Fruit fly (Drosophila melanogaster) whole organism, embryonic: Measurements from ENCODE around the gene ZnT86D.

ENCODE experiments used
- Atf-2 ChIP-seq: fragments of 200-800 bp; sonication (Bioruptor generic); optimal IDR thresholded peaks from 2 replicates; lab custom pipeline; 2016; ENCODE audit warnings: missing biosample characterization, missing genetic modification characterization
- Atf3 ChIP-seq: fragments of 200-800 bp; sonication (Bioruptor generic); optimal IDR thresholded peaks from 3 replicates; lab custom pipeline; 2016; ENCODE audit warnings: missing biosample characterization, missing genetic modification characterization
- Awh ChIP-seq: fragments of 200-800 bp; sonication (Bioruptor generic); IDR thresholded peaks from 2 replicates; pipeline ENCODE4, ENCODE4 v1.3.6; 2022; ENCODE audit warnings: missing biosample characterization, missing genetic modification characterization
- Bdp1 ChIP-seq: fragments of 200-800 bp; sonication (Bioruptor generic); optimal IDR thresholded peaks from 3 replicates; lab custom pipeline; 2016; ENCODE audit warnings: missing biosample characterization, missing genetic modification characterization
- CG10147 ChIP-seq: fragments of 200-800 bp; sonication (Bioruptor generic); optimal IDR thresholded peaks from 2 replicates; lab custom pipeline; 2019; ENCODE audit warnings: missing biosample characterization, mild to moderate bottlenecking, missing genetic modification characterization, moderate library complexity
- CG11696 ChIP-seq: fragments of 200-800 bp; sonication (Bioruptor generic); IDR thresholded peaks from 2 replicates; pipeline ENCODE4 v1.3.6; 2022; ENCODE audit warnings: missing biosample characterization, missing genetic modification characterization
- CG12104 ChIP-seq: fragments of 200-800 bp; sonication (Bioruptor generic); optimal IDR thresholded peaks from 3 replicates; lab custom pipeline; 2016; ENCODE audit warnings: missing biosample characterization, missing genetic modification characterization
- CG12236 ChIP-seq: fragments of 200-800 bp; sonication (Bioruptor generic); optimal IDR thresholded peaks from 2 replicates; lab custom pipeline; 2016; ENCODE audit warnings: missing biosample characterization, missing genetic modification characterization
- CG15011 ChIP-seq: fragments of 200-800 bp; sonication (Bioruptor generic); optimal IDR thresholded peaks from 3 replicates; lab custom pipeline; 2018; ENCODE audit warnings: missing biosample characterization, mild to moderate bottlenecking, missing genetic modification characterization
- CG15479 ChIP-seq: fragments of 200-800 bp; sonication (Bioruptor generic); optimal IDR thresholded peaks from 3 replicates; lab custom pipeline; 2019; ENCODE audit warnings: missing biosample characterization, mild to moderate bottlenecking, missing genetic modification characterization, moderate library complexity
- CG1603 ChIP-seq: fragments of 200-800 bp; sonication (Bioruptor generic); optimal IDR thresholded peaks from 2 replicates; lab custom pipeline; 2019; ENCODE audit warnings: missing biosample characterization, mild to moderate bottlenecking, missing genetic modification characterization, moderate library complexity
- CG17328 ChIP-seq: fragments of 200-800 bp; sonication (Bioruptor generic); IDR thresholded peaks from 2 replicates; pipeline ENCODE4 v1.3.6; 2022; ENCODE audit warnings: missing biosample characterization, missing genetic modification characterization
- CG18764 ChIP-seq: fragments of 200-800 bp; sonication (Bioruptor generic); optimal IDR thresholded peaks from 3 replicates; lab custom pipeline; 2016; ENCODE audit warnings: missing biosample characterization, missing genetic modification characterization
- CG31224 ChIP-seq: fragments of 200-800 bp; sonication (Bioruptor generic); IDR thresholded peaks from 2 replicates; pipeline ENCODE4 v1.3.6; 2022; ENCODE audit warnings: missing biosample characterization, missing genetic modification characterization
- CG3163 ChIP-seq: fragments of 200-800 bp; sonication (Bioruptor generic); optimal IDR thresholded peaks from 3 replicates; lab custom pipeline; 2016; ENCODE audit warnings: missing biosample characterization, missing genetic modification characterization
- CG32767 ChIP-seq: fragments of 200-800 bp; sonication (Bioruptor generic); IDR thresholded peaks from 2 replicates; pipeline ENCODE4 v1.3.6; 2022; ENCODE audit warnings: missing biosample characterization, missing genetic modification characterization
- CG4404 ChIP-seq: fragments of 200-800 bp; sonication (Bioruptor generic); IDR thresholded peaks from 2 replicates; pipeline ENCODE4 v1.3.6; 2022; ENCODE audit warnings: missing biosample characterization, missing genetic modification characterization
- CG4854 ChIP-seq: fragments of 200-800 bp; sonication (Bioruptor generic); optimal IDR thresholded peaks from 2 replicates; lab custom pipeline; 2016; ENCODE audit warnings: missing biosample characterization, missing genetic modification characterization, inconsistent platforms
- CG5953 ChIP-seq: fragments of 200-800 bp; sonication (Bioruptor generic); IDR thresholded peaks from 2 replicates; pipeline ENCODE4 v1.3.6; 2022; ENCODE audit warnings: missing biosample characterization, missing genetic modification characterization
- CG7556 ChIP-seq: fragments of 200-800 bp; sonication (Bioruptor generic); optimal IDR thresholded peaks from 2 replicates; lab custom pipeline; 2017; ENCODE audit warnings: missing biosample characterization, mild to moderate bottlenecking, missing genetic modification characterization
- CG7928 ChIP-seq: fragments of 200-800 bp; sonication (Bioruptor generic); optimal IDR thresholded peaks from 2 replicates; lab custom pipeline; 2017; ENCODE audit warnings: missing biosample characterization, mild to moderate bottlenecking, missing genetic modification characterization
- CG8290 ChIP-seq, 3 experiments: fragments of 200-800 bp; sonication (Bioruptor generic); optimal IDR thresholded peaks; 2 replicates each; lab custom pipeline; 2016 to 2019; ENCODE audit warnings: missing biosample characterization in 3 of 3, missing genetic modification characterization in 3 of 3, mild to moderate bottlenecking in 2 of 3, moderate library complexity in 1 of 3
- CkIIα-i1 ChIP-seq: fragments of 200-800 bp; sonication (Bioruptor generic); IDR thresholded peaks from 2 replicates; pipeline ENCODE4 v1.3.6; 2022; ENCODE audit warnings: missing biosample characterization, missing genetic modification characterization
- Fer2 ChIP-seq: fragments of 200-800 bp; sonication (Bioruptor generic); optimal IDR thresholded peaks from 2 replicates; lab custom pipeline; 2018; ENCODE audit warnings: missing biosample characterization, mild to moderate bottlenecking, missing genetic modification characterization, moderate library complexity
- HLH3B ChIP-seq: fragments of 200-800 bp; sonication (Bioruptor generic); IDR thresholded peaks from 2 replicates; pipeline ENCODE4 v1.3.6; 2022; ENCODE audit warnings: missing biosample characterization, missing genetic modification characterization
- HLH54F ChIP-seq: fragments of 200-800 bp; sonication (Bioruptor generic); optimal IDR thresholded peaks from 3 replicates; lab custom pipeline; 2016; ENCODE audit warnings: missing biosample characterization, missing genetic modification characterization
- Hr39 ChIP-seq: fragments of >200 bp; optimal IDR thresholded peaks from 2 replicates; lab custom pipeline; 2017
- Mad ChIP-seq: fragments of 200-800 bp; sonication (Bioruptor generic); optimal IDR thresholded peaks from 2 replicates; lab custom pipeline; 2016; ENCODE audit warnings: missing biosample characterization, missing genetic modification characterization
- Scr ChIP-seq: fragments of 200-800 bp; sonication (Bioruptor generic); IDR thresholded peaks from 2 replicates; pipeline ENCODE4 v1.3.6; 2022; ENCODE audit warnings: missing biosample characterization, missing genetic modification characterization; ENCODE audit not compliant: partially characterized antibody
- Usf ChIP-seq: fragments of 200-800 bp; sonication (Bioruptor generic); optimal IDR thresholded peaks from 2 replicates; lab custom pipeline; 2017; ENCODE audit warnings: missing genotype, missing biosample characterization, missing genetic modification characterization
- ac ChIP-seq: fragments of 200-800 bp; sonication (Bioruptor generic); optimal IDR thresholded peaks from 3 replicates; lab custom pipeline; 2017; ENCODE audit warnings: missing biosample characterization, mild to moderate bottlenecking, missing genetic modification characterization
- br ChIP-seq: fragments of >200 bp; optimal IDR thresholded peaks from 2 replicates; lab custom pipeline; 2017
- cato ChIP-seq: fragments of 200-800 bp; sonication (Bioruptor generic); optimal IDR thresholded peaks from 2 replicates; lab custom pipeline; 2016; ENCODE audit warnings: missing biosample characterization, missing genetic modification characterization, borderline replicate concordance
- chn ChIP-seq: fragments of 200-800 bp; sonication (Bioruptor generic); optimal IDR thresholded peaks from 2 replicates; lab custom pipeline; 2016; ENCODE audit warnings: missing biosample characterization, missing genetic modification characterization
- ci ChIP-seq: fragments of 200-800 bp; sonication (Bioruptor generic); IDR thresholded peaks from 3 replicates; pipeline ENCODE4 v1.3.6; 2022; ENCODE audit warnings: missing biosample characterization, missing genetic modification characterization
- corto ChIP-seq: fragments of 200-800 bp; sonication (Bioruptor generic); optimal IDR thresholded peaks from 2 replicates; lab custom pipeline; 2016; ENCODE audit warnings: missing biosample characterization, mild to moderate bottlenecking, missing genetic modification characterization, moderate library complexity
- croc ChIP-seq: fragments of 200-800 bp; sonication (Bioruptor generic); conservative IDR thresholded peaks from 3 replicates; pipeline ENCODE4 v1.3.6; 2022; ENCODE audit warnings: missing biosample characterization, missing genetic modification characterization
- dysf ChIP-seq: fragments of 200-800 bp; sonication (Bioruptor generic); IDR thresholded peaks from 3 replicates; pipeline ENCODE4 v1.3.6; 2022; ENCODE audit warnings: missing biosample characterization, missing genetic modification characterization
- ems ChIP-seq: fragments of 200-800 bp; sonication (Bioruptor generic); optimal IDR thresholded peaks from 3 replicates; lab custom pipeline; 2016; ENCODE audit warnings: missing biosample characterization, missing genetic modification characterization
- eve ChIP-seq, 2 experiments: fragments of >200 bp; optimal IDR thresholded peaks; 2 replicates each; lab custom pipeline; 2017; ENCODE audit warnings: missing biosample characterization in 2 of 2, missing genetic modification characterization in 2 of 2
- ewg ChIP-seq: fragments of 200-800 bp; sonication (Bioruptor generic); optimal IDR thresholded peaks from 3 replicates; lab custom pipeline; 2017; ENCODE audit warnings: mild to moderate bottlenecking, missing biosample characterization, missing genetic modification reagents, missing genetic modification characterization
- fd3F ChIP-seq: fragments of 200-800 bp; sonication (Bioruptor generic); optimal IDR thresholded peaks from 2 replicates; lab custom pipeline; 2018; ENCODE audit warnings: missing biosample characterization, mild to moderate bottlenecking, missing genetic modification characterization, moderate library complexity
- fd96Cb ChIP-seq: fragments of 200-800 bp; sonication (Bioruptor generic); optimal IDR thresholded peaks from 2 replicates; lab custom pipeline; 2018; ENCODE audit warnings: missing biosample characterization, mild to moderate bottlenecking, missing genetic modification characterization, moderate library complexity
- inv ChIP-seq: fragments of 200-800 bp; sonication (Bioruptor generic); IDR thresholded peaks from 2 replicates; pipeline ENCODE4 v1.3.6; 2022; ENCODE audit warnings: missing biosample characterization, missing genetic modification characterization; ENCODE audit not compliant: partially characterized antibody
- nerfin-1 ChIP-seq: fragments of 200-800 bp; sonication (Bioruptor generic); optimal IDR thresholded peaks from 3 replicates; lab custom pipeline; 2019; ENCODE audit warnings: missing biosample characterization, mild to moderate bottlenecking, missing genetic modification characterization, moderate library complexity
- oc ChIP-seq: fragments of 200-800 bp; sonication (Bioruptor generic); optimal IDR thresholded peaks from 2 replicates; lab custom pipeline; 2018; ENCODE audit warnings: missing biosample characterization, mild to moderate bottlenecking, missing genetic modification characterization, moderate library complexity
- salm ChIP-seq: fragments of 200-800 bp; sonication (Bioruptor generic); optimal IDR thresholded peaks from 2 replicates; lab custom pipeline; 2018; ENCODE audit warnings: missing biosample characterization, mild to moderate bottlenecking, missing genetic modification characterization
- sens-2 ChIP-seq: fragments of 200-800 bp; sonication (Bioruptor generic); IDR thresholded peaks from 2 replicates; pipeline ENCODE4 v1.3.6; 2022; ENCODE audit warnings: missing biosample characterization, missing genetic modification characterization
- sisA ChIP-seq: fragments of 200-800 bp; sonication (Bioruptor generic); IDR thresholded peaks from 2 replicates; pipeline ENCODE4 v1.3.6; 2022; ENCODE audit warnings: missing biosample characterization, missing genetic modification characterization
- tll ChIP-seq, 2 experiments: fragments of 200-800 bp in 1 of 2; fragments of >200 bp in 1 of 2; sonication (Bioruptor generic) in 1 of 2; optimal IDR thresholded peaks; 2 replicates each; lab custom pipeline; 2017 to 2019; ENCODE audit warnings: missing biosample characterization in 2 of 2, missing genetic modification characterization in 2 of 2, mild to moderate bottlenecking in 1 of 2, moderate library complexity in 1 of 2
- unc-4 ChIP-seq: fragments of 200-800 bp; sonication (Bioruptor generic); IDR thresholded peaks from 2 replicates; pipeline ENCODE4 v1.3.6; 2022; ENCODE audit warnings: missing biosample characterization, missing genetic modification characterization; ENCODE audit not compliant: partially characterized antibody

The ZnT86D gene

dm6 chr3R:11226496-11226895 lies 12.2 kb upstream of the ZnT86D start, which contains the start of gene CG17726 (continued):
- peak; percentile 97 for TF ChIP-seq salm (tag; lab: Kevin White, UChicago)
- TF ChIP-seq CG4404 (GFP tag; lab: Robert Waterston, UW), result peak; percentile 95
- TF ChIP-seq HLH54F (GFP tag; lab: Kevin White, UChicago), result peak; percentile 78
- peak; percentile 95 for TF ChIP-seq CG31224
- TF ChIP-seq ewg (GFP tag; lab: Kevin White, UChicago), result peak; percentile 93
- TF ChIP-seq CG5953 (GFP tag; lab: Robert Waterston, UW), result peak; percentile 97
- no peak for TF ChIP-seq Scr (GFP tag; lab: Robert Waterston, UW)
- peak; percentile 92 for TF ChIP-seq ac (GFP tag; lab: Kevin White, UChicago)
- peak; percentile 65 for TF ChIP-seq CG15479 (GFP tag; lab: Kevin White, UChicago)
- peak; percentile 89 for TF ChIP-seq CG12104 (GFP tag; lab: Kevin White, UChicago)
- peak; percentile 91 for TF ChIP-seq CG12236 (GFP tag; lab: Kevin White, UChicago)
- peak; percentile 97 for TF ChIP-seq fd96Cb (tag; lab: Kevin White, UChicago)
- peak; percentile 93 for TF ChIP-seq nerfin-1 (tag; lab: Kevin White, UChicago)
- TF ChIP-seq Fer2, result peak; percentile 94
- peak; percentile 96 for TF ChIP-seq CG7556 (GFP tag; lab: Kevin White, UChicago)
- peak; percentile 98 for TF ChIP-seq CG32767 (GFP tag; lab: Robert Waterston, UW)
- peak; percentile 82 for TF ChIP-seq Bdp1
- TF ChIP-seq CG7928 (GFP tag; lab: Kevin White, UChicago), result peak; percentile 65
- TF ChIP-seq CkIIα-i1 (GFP tag; lab: Robert Waterston, UW), result peak; percentile 68
- TF ChIP-seq croc (GFP tag; lab: Robert Waterston, UW), result peak; percentile 96
- peak in 1 of 2 experiments; percentile 48 for TF ChIP-seq eve (GFP tag; optimal IDR thresholded peaks at IDR 0.05; lab: Kevin White, UChicago)
- peak; percentile 98 for TF ChIP-seq dysf (GFP tag; lab: Robert Waterston, UW)
- TF ChIP-seq corto (GFP tag; lab: Kevin White, UChicago), result no peak
- TF ChIP-seq CG15011 (GFP tag; lab: Kevin White, UChicago), result no peak
- peak; percentile 99 for TF ChIP-seq CG17328 (GFP tag; lab: Robert Waterston, UW)
- TF ChIP-seq CG10147, result peak; percentile 95
- TF ChIP-seq Hr39 (lab: Kevin White, UChicago), result no peak
- peak; percentile 91 for TF ChIP-seq CG1603
- TF ChIP-seq chn (GFP tag; lab: Kevin White, UChicago), result peak; percentile 94
- peak; percentile 98 for TF ChIP-seq oc (tag; lab: Kevin White, UChicago)
- no peak for TF ChIP-seq inv (GFP tag; lab: Robert Waterston, UW)
- peak; percentile 94 for TF ChIP-seq cato (GFP tag; lab: Kevin White, UChicago)
- peak; percentile 91 for TF ChIP-seq Usf
- peak; percentile 86 for TF ChIP-seq Atf3
- peak; percentile 94 for TF ChIP-seq CG11696 (GFP tag; lab: Robert Waterston, UW)
- TF ChIP-seq ci (GFP tag; lab: Robert Waterston, UW), result peak; percentile 99
- peak; percentile 97 for TF ChIP-seq sisA
- TF ChIP-seq CG4854 (GFP tag; lab: Kevin White, UChicago), result peak; percentile 90
- TF ChIP-seq CG18764 (GFP tag; lab: Kevin White, UChicago), result peak; percentile 89
- peak; percentile 97 for TF ChIP-seq fd3F (GFP tag; lab: Kevin White, UChicago)
- TF ChIP-seq sens-2 (GFP tag; lab: Robert Waterston, UW), result peak; percentile 97
- TF ChIP-seq HLH3B (GFP tag; lab: Robert Waterston, UW), result peak; percentile 99
- no peak for TF ChIP-seq unc-4
- TF ChIP-seq CG3163 (GFP tag; lab: Kevin White, UChicago), result peak; percentile 63
- TF ChIP-seq tll (GFP tag; optimal IDR thresholded peaks at IDR 0.05; lab: Kevin White, UChicago), result peak in 1 of 2 experiments; percentile 65
- peak; percentile 91 for TF ChIP-seq Atf-2 (GFP tag; lab: Kevin White, UChicago)
- TF ChIP-seq CG8290 (GFP tag; optimal IDR thresholded peaks at IDR 0.05; lab: Kevin White, UChicago), result peak; percentile 94
- TF ChIP-seq CG8290 (tag; optimal IDR thresholded peaks at IDR 0.05; lab: Kevin White, UChicago), result peak in 1 of 2 experiments; percentile 75
- TF ChIP-seq br (lab: Kevin White, UChicago), result no peak
- peak; percentile 99 for TF ChIP-seq Awh (GFP tag; lab: Robert Waterston, UW)
- TF ChIP-seq ems (GFP tag; lab: Kevin White, UChicago), result peak; percentile 87
- peak; percentile 89 for TF ChIP-seq Mad (GFP tag; lab: Kevin White, UChicago)
